Fruit fly (Drosophila melanogaster) whole organism, embryonic: Measurements from ENCODE around the gene CG34248.

Experiments
- Blimp-1 ChIP-seq: fragments of 200-800 bp; sonication (Bioruptor generic); optimal IDR thresholded peaks from 3 replicates; lab custom pipeline; 2018; ENCODE audit warnings: missing biosample characterization, missing genetic modification characterization, mild to moderate bottlenecking, moderate library complexity, missing genetic modification reagents
- CG10565 ChIP-seq: fragments of 200-800 bp; sonication (Bioruptor generic); optimal IDR thresholded peaks from 3 replicates; lab custom pipeline; 2016; ENCODE audit warnings: missing biosample characterization, mild to moderate bottlenecking, missing genetic modification characterization
- CG11398 ChIP-seq: fragments of 200-800 bp; sonication (Bioruptor generic); optimal IDR thresholded peaks from 2 replicates; lab custom pipeline; 2016; ENCODE audit warnings: missing biosample characterization, missing genetic modification characterization
- CG12104 ChIP-seq: fragments of 200-800 bp; sonication (Bioruptor generic); optimal IDR thresholded peaks from 3 replicates; lab custom pipeline; 2016; ENCODE audit warnings: missing biosample characterization, missing genetic modification characterization
- CG12236 ChIP-seq: fragments of 200-800 bp; sonication (Bioruptor generic); optimal IDR thresholded peaks from 2 replicates; lab custom pipeline; 2016; ENCODE audit warnings: missing biosample characterization, missing genetic modification characterization
- CG1233 ChIP-seq: fragments of 200-800 bp; sonication (Bioruptor generic); optimal IDR thresholded peaks from 4 replicates; lab custom pipeline; 2018; ENCODE audit warnings: missing biosample characterization, mild to moderate bottlenecking, missing genetic modification characterization
- CG14441 ChIP-seq: fragments of 200-800 bp; sonication (Bioruptor generic); IDR thresholded peaks from 2 replicates; pipeline ENCODE4 v1.3.6; 2022; ENCODE audit warnings: missing biosample characterization, missing genetic modification characterization
- CG15479 ChIP-seq: fragments of 200-800 bp; sonication (Bioruptor generic); optimal IDR thresholded peaks from 3 replicates; lab custom pipeline; 2019; ENCODE audit warnings: missing biosample characterization, mild to moderate bottlenecking, missing genetic modification characterization, moderate library complexity
- CG17568 ChIP-seq: fragments of 200-800 bp; sonication (Bioruptor generic); optimal IDR thresholded peaks from 2 replicates; lab custom pipeline; 2018; ENCODE audit warnings: missing biosample characterization, mild to moderate bottlenecking, missing genetic modification characterization, moderate library complexity
- CG18599 ChIP-seq: fragments of 200-800 bp; sonication (Bioruptor generic); optimal IDR thresholded peaks from 3 replicates; lab custom pipeline; 2017; ENCODE audit warnings: missing biosample characterization, missing genetic modification characterization, mild to moderate bottlenecking, moderate library complexity, missing genetic modification reagents
- CG32767 ChIP-seq: fragments of 200-800 bp; sonication (Bioruptor generic); IDR thresholded peaks from 2 replicates; pipeline ENCODE4 v1.3.6; 2022; ENCODE audit warnings: missing biosample characterization, missing genetic modification characterization
- CG3407 ChIP-seq: fragments of 200-800 bp; sonication (Bioruptor generic); optimal IDR thresholded peaks from 2 replicates; lab custom pipeline; 2018; ENCODE audit warnings: missing biosample characterization, mild to moderate bottlenecking, missing genetic modification characterization
- CG3838 ChIP-seq: fragments of 200-800 bp; sonication (Bioruptor generic); optimal IDR thresholded peaks from 3 replicates; lab custom pipeline; 2016; ENCODE audit warnings: missing biosample characterization, missing genetic modification characterization
- CG6791 ChIP-seq: fragments of 200-800 bp; sonication (Bioruptor generic); IDR thresholded peaks from 3 replicates; pipeline ENCODE4 v1.3.6; 2022; ENCODE audit warnings: missing biosample characterization, missing genetic modification characterization; ENCODE audit not compliant: partially characterized antibody
- CG7556 ChIP-seq: fragments of 200-800 bp; sonication (Bioruptor generic); optimal IDR thresholded peaks from 2 replicates; lab custom pipeline; 2017; ENCODE audit warnings: missing biosample characterization, mild to moderate bottlenecking, missing genetic modification characterization
- Camta ChIP-seq: fragments of 200-800 bp; sonication (Bioruptor generic); optimal IDR thresholded peaks from 2 replicates; lab custom pipeline; 2016; ENCODE audit warnings: missing biosample characterization, missing genetic modification characterization
- Dref ChIP-seq: fragments of 200-800 bp; sonication (Bioruptor generic); IDR thresholded peaks from 2 replicates; pipeline ENCODE4 v1.3.6; 2022; ENCODE audit warnings: missing biosample characterization, missing genetic modification characterization
- E2f1 ChIP-seq: fragments of 200-800 bp; sonication (Bioruptor generic); IDR thresholded peaks from 2 replicates; pipeline ENCODE4 v1.3.6; 2022; ENCODE audit warnings: missing biosample characterization, missing genetic modification characterization
- Ets65A ChIP-seq: fragments of 200-800 bp; sonication (Bioruptor generic); peaks from one replicate; lab custom pipeline; 2016; ENCODE audit warnings: missing biosample characterization, missing genetic modification characterization
- GATAe ChIP-seq: fragments of 200-800 bp; sonication (Bioruptor generic); conservative IDR thresholded peaks from 2 replicates; pipeline ENCODE4 v1.3.6; 2022; ENCODE audit warnings: missing biosample characterization, missing genetic modification characterization
- Hand ChIP-seq: fragments of 200-800 bp; sonication (Bioruptor generic); optimal IDR thresholded peaks from 2 replicates; lab custom pipeline; 2017; ENCODE audit warnings: mild to moderate bottlenecking, missing biosample characterization, missing genetic modification reagents, missing genetic modification characterization
- Jarid2 ChIP-seq: fragments of 200-800 bp; sonication (Bioruptor generic); optimal IDR thresholded peaks from 3 replicates; lab custom pipeline; 2017; ENCODE audit warnings: mild to moderate bottlenecking, missing biosample characterization, missing genetic modification reagents, missing genetic modification characterization
- Nf-YB ChIP-seq: fragments of 200-800 bp; sonication (Bioruptor generic); optimal IDR thresholded peaks from 3 replicates; lab custom pipeline; 2019; ENCODE audit warnings: missing biosample characterization, mild to moderate bottlenecking, missing genetic modification characterization, moderate library complexity
- Six4 ChIP-seq: fragments of 200-800 bp; sonication (Bioruptor generic); optimal IDR thresholded peaks from 2 replicates; lab custom pipeline; 2016; ENCODE audit warnings: missing biosample characterization, missing genetic modification characterization
- ac ChIP-seq: fragments of 200-800 bp; sonication (Bioruptor generic); optimal IDR thresholded peaks from 3 replicates; lab custom pipeline; 2017; ENCODE audit warnings: missing biosample characterization, mild to moderate bottlenecking, missing genetic modification characterization
- cato ChIP-seq: fragments of 200-800 bp; sonication (Bioruptor generic); optimal IDR thresholded peaks from 2 replicates; lab custom pipeline; 2016; ENCODE audit warnings: missing biosample characterization, missing genetic modification characterization, borderline replicate concordance
- crol ChIP-seq: fragments of 200-800 bp; sonication (Bioruptor generic); IDR thresholded peaks from 2 replicates; pipeline ENCODE4 v1.3.6; 2022; ENCODE audit warnings: missing biosample characterization, missing genetic modification characterization
- gsb-n ChIP-seq: fragments of 200-800 bp; sonication (Bioruptor generic); optimal IDR thresholded peaks from 3 replicates; lab custom pipeline; 2018; ENCODE audit warnings: missing biosample characterization, mild to moderate bottlenecking, missing genetic modification characterization
- mam ChIP-seq: fragments of 200-800 bp; sonication (Bioruptor generic); optimal IDR thresholded peaks from 3 replicates; lab custom pipeline; 2016; ENCODE audit warnings: missing biosample characterization, missing genetic modification characterization
- nau ChIP-seq: fragments of 200-800 bp; sonication (Bioruptor generic); optimal IDR thresholded peaks from 3 replicates; lab custom pipeline; 2017; ENCODE audit warnings: missing biosample characterization, mild to moderate bottlenecking, missing genetic modification characterization, missing genetic modification reagents
- pb ChIP-seq: fragments of 200-800 bp; sonication (Bioruptor generic); optimal IDR thresholded peaks from 3 replicates; lab custom pipeline; 2016; ENCODE audit warnings: missing biosample characterization, missing genetic modification characterization
- pnt ChIP-seq: fragments of 200-800 bp; sonication (Bioruptor generic); optimal IDR thresholded peaks from 3 replicates; lab custom pipeline; 2016; ENCODE audit warnings: missing biosample characterization, missing genetic modification characterization
- prd ChIP-seq, 3 experiments: fragments of >200 bp in 2 of 3; fragments of 200-800 bp in 1 of 3; sonication (Bioruptor generic) in 1 of 3; optimal IDR thresholded peaks in 2 of 3; IDR thresholded peaks in 1 of 3; 2 replicates in 2 of 3; 3 replicates in 1 of 3; pipeline versions ENCODE4 v1.3.6 to Lab custom; 2017 to 2022; ENCODE audit warnings: missing biosample characterization in 1 of 3, missing genetic modification characterization in 1 of 3
- pum ChIP-seq: fragments of 200-800 bp; sonication (Bioruptor generic); optimal IDR thresholded peaks from 2 replicates; lab custom pipeline; 2016; ENCODE audit warnings: missing biosample characterization, missing genetic modification characterization
- sens-2 ChIP-seq: fragments of 200-800 bp; sonication (Bioruptor generic); IDR thresholded peaks from 2 replicates; pipeline ENCODE4 v1.3.6; 2022; ENCODE audit warnings: missing biosample characterization, missing genetic modification characterization

The CG34248 gene

DNA sequence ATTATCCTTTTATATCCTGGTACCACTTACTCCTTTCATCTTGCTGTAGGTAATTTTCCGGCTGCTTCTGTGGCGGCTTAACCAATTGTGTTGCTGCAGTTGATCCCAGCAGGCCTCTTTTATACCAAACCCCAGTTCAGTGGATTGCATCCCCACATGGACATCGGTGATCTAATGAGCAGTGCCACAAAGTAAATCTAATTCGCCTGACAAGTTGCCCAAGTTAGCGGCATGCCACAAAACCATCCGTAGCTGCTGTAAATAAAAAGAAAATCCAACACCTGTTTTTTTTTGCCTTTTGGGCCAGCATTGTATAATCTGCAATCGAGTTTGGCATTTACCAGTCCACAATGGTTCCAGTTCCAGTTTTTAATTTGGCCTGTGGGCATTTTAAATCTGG is 8.5 kb upstream of the CG34248 start, which contains the start of gene CG13050:
Gene CG13050 (minus strand): TSS at position 101 of the 400 bp plus-strand sequence.
- no peak for TF ChIP-seq pnt (GFP tag; lab: Kevin White, UChicago)
- no peak for TF ChIP-seq CG11398 (GFP tag; lab: Kevin White, UChicago)
- TF ChIP-seq Jarid2 (GFP tag; lab: Kevin White, UChicago), result no peak
- TF ChIP-seq CG32767 (GFP tag; lab: Robert Waterston, UW), result no peak
- TF ChIP-seq Nf-YB (GFP tag; lab: Kevin White, UChicago), result no peak
- no peak for TF ChIP-seq CG12236 (GFP tag; lab: Kevin White, UChicago)
- TF ChIP-seq Camta (GFP tag; lab: Kevin White, UChicago), result no peak
- no peak for TF ChIP-seq nau (GFP tag; lab: Kevin White, UChicago)
- TF ChIP-seq CG10565, result no peak
- no peak for TF ChIP-seq CG1233 (GFP tag; lab: Kevin White, UChicago)
- no peak for TF ChIP-seq CG3407
- no peak for TF ChIP-seq CG15479

DNA sequence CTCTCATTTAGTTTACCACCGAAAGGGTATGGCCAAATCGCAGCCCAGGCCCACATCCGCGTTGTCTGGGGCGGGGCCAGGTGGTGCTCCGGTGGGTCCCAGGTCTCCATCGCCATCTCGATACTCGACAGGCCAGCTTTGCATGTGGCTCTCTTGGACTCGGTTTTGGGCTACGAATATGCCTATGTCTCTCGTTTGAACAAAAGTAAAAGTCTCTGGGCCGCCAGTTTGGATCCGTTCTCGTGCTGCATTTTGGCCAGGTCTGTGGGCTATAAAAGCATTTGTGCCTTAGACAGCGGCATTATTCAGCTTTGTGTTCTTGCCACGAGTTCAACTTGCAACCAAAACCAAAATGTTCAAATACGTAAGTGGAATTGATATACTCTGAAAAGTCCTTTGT is 6.4 kb upstream of the CG34248 start, which contains the start of gene CG13065:
Gene CG13065 (plus strand): TSS at position 301 of the 400 bp plus-strand sequence.
- TF ChIP-seq prd (optimal IDR thresholded peaks at IDR 0.05; lab: Kevin White, UChicago) (no peak), prd (GFP tag; IDR thresholded peaks at IDR 0.05; lab: Robert Waterston, UW) (no peak), CG12104 (GFP tag; lab: Kevin White, UChicago) (no peak), crol (GFP tag; lab: Robert Waterston, UW) (no peak), ac (GFP tag; lab: Kevin White, UChicago) (no peak), sens-2 (GFP tag; lab: Robert Waterston, UW) (no peak), CG14441 (GFP tag; lab: Robert Waterston, UW) (no peak), GATAe (GFP tag; lab: Robert Waterston, UW) (no peak), cato (GFP tag; lab: Kevin White, UChicago) (no peak), gsb-n (tag; lab: Kevin White, UChicago) (no peak), pb (GFP tag; lab: Kevin White, UChicago) (no peak), Six4 (GFP tag; lab: Kevin White, UChicago) (no peak), E2f1 (GFP tag; lab: Robert Waterston, UW) (no peak), pum (GFP tag; lab: Kevin White, UChicago) (no peak), CG18599 (GFP tag; lab: Kevin White, UChicago) (no peak), CG3838 (GFP tag; lab: Kevin White, UChicago) (no peak), Hand (GFP tag; lab: Kevin White, UChicago) (no peak), CG17568 (GFP tag; lab: Kevin White, UChicago) (no peak), Blimp-1 (GFP tag; lab: Kevin White, UChicago) (no peak)
- TF ChIP-seq, all 482 proteins: peak for 0

dm6 chr3L:16275391-16276017 is 4.8 kb upstream of the CG34248 start:
- TF ChIP-seq mam (GFP tag; lab: Kevin White, UChicago) (no peak), Dref (GFP tag; lab: Robert Waterston, UW) (0 out of 2 replicates have a peak, but pooled peaks have one; percentile 9), Ets65A (GFP tag; lab: Kevin White, UChicago) (peak; percentile 11), CG7556 (GFP tag; lab: Kevin White, UChicago) (no peak), CG6791 (GFP tag; lab: Robert Waterston, UW) (no peak)
